Worm (Caenorhabditis elegans) whole organism, L2 larva: ENCODE measurements around the gene nspd-5.
"Not testable (repeated sequence)": the region's sequence is repeated elsewhere in the genome, so short reads cannot be mapped to it uniquely, and the experiment has no call there.

Experiments used
- C34F6.9 ChIP-seq: fragments of 150-350 bp; optimal IDR thresholded peaks from 2 replicates; lab custom pipeline; 2014; ENCODE audit warnings: missing biosample characterization, missing genetic modification characterization
- F13H6.1 ChIP-seq: sonication (generic microtip); optimal IDR thresholded peaks from 2 replicates; lab custom pipeline; 2016; ENCODE audit warnings: missing genetic modification characterization, missing compliant biosample characterization
- R02D3.7 ChIP-seq: fragments of 150-350 bp; optimal IDR thresholded peaks from 2 replicates; lab custom pipeline; 2014; ENCODE audit warnings: missing biosample characterization, missing genetic modification characterization
- Y55F3AM.14 ChIP-seq: fragments of 200-800 bp; sonication (Bioruptor generic); optimal IDR thresholded peaks from 2 replicates; lab custom pipeline; 2018; ENCODE audit warnings: mild to moderate bottlenecking, missing genetic modification characterization, missing compliant biosample characterization
- ZK546.5 ChIP-seq: sonication (generic microtip); optimal IDR thresholded peaks from 2 replicates; lab custom pipeline; 2017; ENCODE audit warnings: missing biosample characterization, missing genetic modification characterization
- blmp-1 ChIP-seq: sonication (generic microtip); optimal IDR thresholded peaks from 2 replicates; lab custom pipeline; 2017; ENCODE audit warnings: missing genetic modification characterization, mild to moderate bottlenecking, missing compliant biosample characterization, antibody characterized with exemption, moderate library complexity; ENCODE audit not compliant: insufficient read depth
- ceh-16 ChIP-seq: fragments of 150-350 bp; optimal IDR thresholded peaks from 2 replicates; lab custom pipeline; 2014; ENCODE audit warnings: missing biosample characterization, missing genetic modification characterization
- ceh-82 ChIP-seq: fragments of 150-350 bp; optimal IDR thresholded peaks from 2 replicates; lab custom pipeline; 2014; ENCODE audit warnings: missing biosample characterization, missing genetic modification characterization
- crh-2 ChIP-seq: sonication (generic microtip); optimal IDR thresholded peaks from 2 replicates; lab custom pipeline; 2017; ENCODE audit warnings: missing biosample characterization, missing genetic modification characterization
- egl-27 ChIP-seq: sonication (generic microtip); optimal IDR thresholded peaks from 3 replicates; lab custom pipeline; 2017; ENCODE audit warnings: missing biosample characterization, missing genetic modification reagents, missing genetic modification characterization
- elt-1 ChIP-seq: fragments of 150-350 bp; optimal IDR thresholded peaks from 2 replicates; lab custom pipeline; 2014; ENCODE audit warnings: missing biosample characterization, missing genetic modification characterization
- fos-1 ChIP-seq: fragments of 150-350 bp; optimal IDR thresholded peaks from 2 replicates; lab custom pipeline; 2014; ENCODE audit warnings: missing biosample characterization, missing genetic modification characterization
- gmeb-1 ChIP-seq: fragments of 150-350 bp; optimal IDR thresholded peaks from 2 replicates; lab custom pipeline; 2014; ENCODE audit warnings: missing biosample characterization, missing genetic modification characterization
- lin-11 ChIP-seq: fragments of 150-350 bp; sonication (generic microtip); optimal IDR thresholded peaks from 2 replicates; lab custom pipeline; 2014; ENCODE audit warnings: missing biosample characterization, missing genetic modification characterization, inconsistent platforms, mixed read lengths
- lin-13 ChIP-seq: fragments of 150-350 bp; optimal IDR thresholded peaks from 2 replicates; lab custom pipeline; 2014; ENCODE audit warnings: missing biosample characterization, missing genetic modification reagents, missing genetic modification characterization
- lin-39 ChIP-seq: fragments of 150-350 bp; optimal IDR thresholded peaks from 2 replicates; lab custom pipeline; 2014; ENCODE audit warnings: missing biosample characterization, missing genetic modification reagents, missing genetic modification characterization
- lsy-2 ChIP-seq, 2 experiments: fragments of 150-350 bp in 1 of 2; sonication (generic microtip) in 1 of 2; optimal IDR thresholded peaks; 2 replicates each; lab custom pipeline; 2014 to 2017; ENCODE audit warnings: missing biosample characterization in 2 of 2, missing genetic modification characterization in 2 of 2
- mbf-1 ChIP-seq: sonication (generic microtip); optimal IDR thresholded peaks from 2 replicates; lab custom pipeline; 2017; ENCODE audit warnings: missing biosample characterization, missing genetic modification characterization
- nhr-12 ChIP-seq: fragments of 150-350 bp; optimal IDR thresholded peaks from 2 replicates; lab custom pipeline; 2014; ENCODE audit warnings: missing biosample characterization, missing genetic modification characterization
- nhr-21 ChIP-seq: fragments of 150-350 bp; optimal IDR thresholded peaks from 2 replicates; lab custom pipeline; 2014; ENCODE audit warnings: missing biosample characterization, missing genetic modification characterization
- nhr-23 ChIP-seq: fragments of 150-350 bp; optimal IDR thresholded peaks from 2 replicates; lab custom pipeline; 2014; ENCODE audit warnings: missing biosample characterization, missing genetic modification reagents, missing genetic modification characterization
- nhr-237 ChIP-seq: fragments of 150-350 bp; optimal IDR thresholded peaks from 2 replicates; lab custom pipeline; 2014; ENCODE audit warnings: missing biosample characterization, missing genetic modification characterization
- nhr-25 ChIP-seq: fragments of 150-350 bp; sonication (generic microtip); optimal IDR thresholded peaks from 3 replicates; lab custom pipeline; 2014; ENCODE audit warnings: missing biosample characterization, missing genetic modification characterization
- nhr-77 ChIP-seq: fragments of 150-350 bp; optimal IDR thresholded peaks from 2 replicates; lab custom pipeline; 2014; ENCODE audit warnings: missing biosample characterization, missing genetic modification characterization
- peb-1 ChIP-seq: fragments of 150-350 bp; optimal IDR thresholded peaks from 2 replicates; lab custom pipeline; 2014; ENCODE audit warnings: missing biosample characterization, missing genetic modification characterization
- sem-4 ChIP-seq: fragments of 150-350 bp; optimal IDR thresholded peaks from 2 replicates; lab custom pipeline; 2014; ENCODE audit warnings: missing biosample characterization, missing genetic modification reagents, missing genetic modification characterization
- skn-1 ChIP-seq: sonication (generic microtip); optimal IDR thresholded peaks from 2 replicates; lab custom pipeline; 2017; ENCODE audit warnings: missing biosample characterization, missing genetic modification characterization
- sma-3 ChIP-seq: sonication (generic microtip); optimal IDR thresholded peaks from 2 replicates; lab custom pipeline; 2016; ENCODE audit warnings: missing genetic modification reagents, missing genetic modification characterization, missing compliant biosample characterization
- sma-9 ChIP-seq, 2 experiments: fragments of 150-350 bp in 1 of 2; sonication (generic microtip) in 1 of 2; optimal IDR thresholded peaks; 2 replicates each; lab custom pipeline; 2014 to 2016; ENCODE audit warnings: missing genetic modification characterization in 2 of 2, mild to moderate bottlenecking in 1 of 2, missing biosample characterization in 1 of 2, missing compliant biosample characterization in 1 of 2, missing genetic modification reagents in 1 of 2, moderate library complexity in 1 of 2
- snpc-4 ChIP-seq: fragments of 150-350 bp; optimal IDR thresholded peaks from 2 replicates; lab custom pipeline; 2014; ENCODE audit warnings: missing biosample characterization, missing genetic modification characterization
- unc-55 ChIP-seq: fragments of 150-350 bp; sonication (generic microtip); optimal IDR thresholded peaks from 3 replicates; lab custom pipeline; 2014; ENCODE audit warnings: missing biosample characterization, missing genetic modification reagents, missing genetic modification characterization
- zag-1 ChIP-seq: fragments of 150-350 bp; optimal IDR thresholded peaks from 2 replicates; lab custom pipeline; 2014; ENCODE audit warnings: missing biosample characterization, missing genetic modification characterization
- ztf-1 ChIP-seq: fragments of 200-800 bp; sonication (Bioruptor generic); conservative IDR thresholded peaks from 2 replicates; pipeline ENCODE4 v1.3.6; 2022; ENCODE audit warnings: missing genetic modification characterization, missing compliant biosample characterization
- ztf-11 ChIP-seq: sonication (generic microtip); optimal IDR thresholded peaks from 2 replicates; lab custom pipeline; 2017; ENCODE audit warnings: missing biosample characterization, missing genetic modification characterization

Gene nspd-5

ce11 chrII:4827734-4828609, 32.2 kb downstream of the nspd-5 start, which contains the start of the genes fbxb-88 and tbck-1:
Gene fbxb-88, minus strand, starts transcription at chrII:4827884.
Gene tbck-1, plus strand, starts transcription at chrII:4828559.
- TF ChIP-seq unc-55 (peak; percentile 82), gmeb-1 (tag; lab: Kevin White, UChicago) (peak; percentile 97), crh-2 (tag; lab: Kevin White, UChicago) (peak; percentile 63), snpc-4 (tag; lab: Kevin White, UChicago) (peak; percentile 54), elt-1 (tag; lab: Kevin White, UChicago) (no peak), mbf-1 (no peak), skn-1 (tag; lab: Kevin White, UChicago) (no peak), ZK546.5 (tag; lab: Kevin White, UChicago) (no peak), nhr-77 (tag; lab: Kevin White, UChicago) (no peak), nhr-12 (tag; lab: Kevin White, UChicago) (no peak), lsy-2 (tag; optimal IDR thresholded peaks at IDR 0.05; lab: Kevin White, UChicago) (peak in 1 of 2 experiments; percentile 26), blmp-1 (no peak), C34F6.9 (tag; lab: Kevin White, UChicago) (peak; percentile 56), R02D3.7 (tag; lab: Kevin White, UChicago) (no peak), lin-39 (no peak), nhr-237 (tag; lab: Kevin White, UChicago) (no peak), lin-11 (tag; lab: Kevin White, UChicago) (no peak), ztf-11 (tag; lab: Kevin White, UChicago) (no peak), egl-27 (tag; lab: Kevin White, UChicago) (no peak), ceh-16 (tag; lab: Kevin White, UChicago) (no peak), ceh-82 (tag; lab: Kevin White, UChicago) (no peak), F13H6.1 (no peak)
- TF ChIP-seq, all 48 proteins: peak for 6

- not testable (repeated sequence) for TF ChIP-seq nhr-21 (tag; lab: Kevin White, UChicago); ztf-1 (GFP tag; lab: Robert Waterston, UW); Y55F3AM.14
- TF ChIP-seq, all 48 proteins: peak for 0; not testable (repeated sequence) for 48
These were observed 35.0 kb downstream of the nspd-5 start, which contains the start of the genes C33F10.8 and msp-40 for ce11 chrII:4825133-4825532. Gene C33F10.8, minus strand, starts transcription at chrII:4825233. Gene msp-40, plus strand, starts transcription at chrII:4825414.

ce11 chrII:4822610-4823009, 37.5 kb downstream of the nspd-5 start:
- TF ChIP-seq unc-55 (no peak), lin-39 (no peak), skn-1 (tag; lab: Kevin White, UChicago) (no peak), nhr-12 (tag; lab: Kevin White, UChicago) (no peak), lin-13 (GFP tag; lab: Kevin White, UChicago) (no peak), zag-1 (tag; lab: Kevin White, UChicago) (no peak), ceh-82 (tag; lab: Kevin White, UChicago) (no peak), C34F6.9 (tag; lab: Kevin White, UChicago) (no peak)

ce11 chrII:4821739-4822138, 38.4 kb downstream of the nspd-5 start, which contains the start of gene lact-5:
Gene lact-5, minus strand, starts transcription at chrII:4821739.
- TF ChIP-seq fos-1 (tag; lab: Kevin White, UChicago) (peak; percentile 37), nhr-25 (tag; lab: Kevin White, UChicago) (peak; percentile 28), nhr-23 (tag; lab: Kevin White, UChicago) (no peak), sma-9 (GFP tag; optimal IDR thresholded peaks at IDR 0.05; lab: Kevin White, UChicago) (peak; percentile 18), sma-9 (tag; optimal IDR thresholded peaks at IDR 0.05; lab: Kevin White, UChicago) (no peak), lsy-2 (tag; optimal IDR thresholded peaks at IDR 0.05; lab: Kevin White, UChicago) (no peak), ceh-82 (tag; lab: Kevin White, UChicago) (no peak), F13H6.1 (no peak), sma-3 (GFP tag; lab: Kevin White, UChicago) (no peak), blmp-1 (peak; percentile 94), sem-4 (tag; lab: Kevin White, UChicago) (no peak), peb-1 (tag; lab: Kevin White, UChicago) (no peak), nhr-21 (tag; lab: Kevin White, UChicago) (peak; percentile 43)
- TF ChIP-seq, all 48 proteins: peak for 5
